Worm (Caenorhabditis elegans) whole organism, young adult: Measurements from ENCODE around the gene K10D11.2.

Experiments used
- F23B12.7 ChIP-seq: sonication (generic microtip); optimal IDR thresholded peaks from 2 replicates; lab custom pipeline; 2017; ENCODE audit warnings: missing genetic modification characterization, mild to moderate bottlenecking, missing compliant biosample characterization, antibody characterized with exemption, moderate library complexity; ENCODE audit not compliant: insufficient read depth
- ZK185.1 ChIP-seq: sonication (generic microtip); optimal IDR thresholded peaks from 2 replicates; lab custom pipeline; 2016; ENCODE audit warnings: mild to moderate bottlenecking, missing genetic modification characterization, missing compliant biosample characterization; ENCODE audit not compliant: poor library complexity, severe bottlenecking
- egl-18 ChIP-seq: fragments of 200-800 bp; sonication (Bioruptor generic); IDR thresholded peaks from 2 replicates; pipeline ENCODE4 v1.3.6; 2022; ENCODE audit warnings: missing genetic modification reagents, missing genetic modification characterization, missing compliant biosample characterization
- hlh-26 ChIP-seq: fragments of 200-800 bp; sonication (Bioruptor generic); conservative IDR thresholded peaks from 2 replicates; pipeline ENCODE4 v1.3.6; 2022; ENCODE audit warnings: missing genetic modification reagents, missing genetic modification characterization, missing compliant biosample characterization
- let-526 ChIP-seq: fragments of 200-800 bp; sonication (Bioruptor generic); IDR thresholded peaks from 2 replicates; pipeline ENCODE4 v1.3.6; 2022; ENCODE audit warnings: missing genetic modification reagents, missing genetic modification characterization, missing compliant biosample characterization
- madf-3 ChIP-seq: fragments of 200-800 bp; sonication (Bioruptor generic); IDR thresholded peaks from 2 replicates; pipeline ENCODE4 v1.3.6; 2022; ENCODE audit warnings: missing genetic modification reagents, missing genetic modification characterization, missing compliant biosample characterization
- mes-4 ChIP-seq: sonication (generic microtip); optimal IDR thresholded peaks from 2 replicates; lab custom pipeline; 2016; ENCODE audit warnings: missing genotype, missing genetic modification characterization, missing compliant biosample characterization
- mxl-1 ChIP-seq: sonication (generic microtip); optimal IDR thresholded peaks from 2 replicates; lab custom pipeline; 2016; ENCODE audit warnings: missing genetic modification characterization, missing compliant biosample characterization
- nhr-120 ChIP-seq: fragments of 200-800 bp; sonication (Bioruptor generic); IDR thresholded peaks from 2 replicates; pipeline ENCODE4 v1.3.6; 2022; ENCODE audit warnings: missing genetic modification characterization, missing compliant biosample characterization
- pha-4 ChIP-seq: fragments of 150-350 bp; sonication (generic microtip); optimal IDR thresholded peaks from 2 replicates; lab custom pipeline; 2014; ENCODE audit warnings: missing biosample characterization, missing genetic modification reagents, missing genetic modification characterization
- sea-2 ChIP-seq: fragments of 200-800 bp; sonication (Bioruptor generic); IDR thresholded peaks from 2 replicates; pipeline ENCODE4 v1.3.6; 2022; ENCODE audit warnings: missing genetic modification characterization, missing compliant biosample characterization
- zim-3 ChIP-seq: sonication (generic microtip); optimal IDR thresholded peaks from 2 replicates; lab custom pipeline; 2017; ENCODE audit warnings: mild to moderate bottlenecking, missing genetic modification characterization, moderate library complexity, missing compliant biosample characterization
- ztf-26 ChIP-seq: sonication (generic microtip); optimal IDR thresholded peaks from 2 replicates; lab custom pipeline; 2017; ENCODE audit warnings: missing genetic modification characterization, missing compliant biosample characterization
- ztf-6 ChIP-seq: fragments of 200-800 bp; sonication (Bioruptor generic); IDR thresholded peaks from 2 replicates; pipeline ENCODE4 v1.3.6; 2022; ENCODE audit warnings: missing genetic modification reagents, missing genetic modification characterization, missing compliant biosample characterization

DNA sequence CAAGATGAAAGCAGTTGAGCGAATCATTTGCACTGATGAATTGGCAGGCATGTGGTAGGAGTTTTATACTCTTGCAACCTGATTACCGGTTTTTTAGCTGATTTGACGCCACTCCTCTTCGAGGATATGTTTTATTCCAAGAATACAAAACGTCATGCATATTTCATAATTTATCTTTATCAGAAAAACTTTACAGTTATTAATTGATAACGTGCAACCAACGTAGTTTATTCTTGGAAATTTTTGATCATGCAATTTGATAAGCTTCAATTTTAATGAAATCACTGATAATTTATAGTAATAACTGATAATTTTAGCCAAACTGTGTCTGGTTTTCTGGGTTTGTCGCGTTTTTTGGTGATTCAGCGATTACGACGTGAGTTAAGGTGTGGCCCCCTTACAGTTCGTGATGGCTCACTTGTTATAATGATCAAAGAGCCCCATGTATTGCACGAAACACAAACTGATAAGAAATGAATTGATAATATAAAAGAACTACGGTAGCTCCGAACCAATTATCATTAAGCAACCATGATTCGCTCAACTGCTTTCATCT lies 42.5 kb upstream of the K10D11.2 start, which contains the start of the genes cld-1 and dod-21:
- TF ChIP-seq nhr-120 (no peak), egl-18 (no peak), let-526 (GFP tag; lab: Robert Waterston, UW) (no peak), ZK185.1 (tag; lab: Kevin White, UChicago) (no peak), pha-4 (no peak), mxl-1 (tag; lab: Kevin White, UChicago) (no peak), ztf-6 (GFP tag; lab: Robert Waterston, UW) (no peak), hlh-26 (no peak), madf-3 (GFP tag; lab: Robert Waterston, UW) (no peak), ztf-26 (no peak), mes-4 (no peak), sea-2 (GFP tag; lab: Robert Waterston, UW) (no peak), F23B12.7 (no peak), zim-3 (tag; lab: Kevin White, UChicago) (no peak)
